Worm (Caenorhabditis elegans) whole organism, L4/young adult: ENCODE data around the gene Y69E1A.1.

Experiments
- W03F9.2 ChIP-seq: fragments of 150-350 bp; optimal IDR thresholded peaks from 2 replicates; lab custom pipeline; 2014; ENCODE audit warnings: missing biosample characterization, missing genetic modification characterization
- him-1 ChIP-seq: sonication (generic microtip); optimal IDR thresholded peaks from 2 replicates; lab custom pipeline; 2016; ENCODE audit warnings: missing genotype, missing genetic modification reagents, missing genetic modification characterization, missing compliant biosample characterization

DNA sequence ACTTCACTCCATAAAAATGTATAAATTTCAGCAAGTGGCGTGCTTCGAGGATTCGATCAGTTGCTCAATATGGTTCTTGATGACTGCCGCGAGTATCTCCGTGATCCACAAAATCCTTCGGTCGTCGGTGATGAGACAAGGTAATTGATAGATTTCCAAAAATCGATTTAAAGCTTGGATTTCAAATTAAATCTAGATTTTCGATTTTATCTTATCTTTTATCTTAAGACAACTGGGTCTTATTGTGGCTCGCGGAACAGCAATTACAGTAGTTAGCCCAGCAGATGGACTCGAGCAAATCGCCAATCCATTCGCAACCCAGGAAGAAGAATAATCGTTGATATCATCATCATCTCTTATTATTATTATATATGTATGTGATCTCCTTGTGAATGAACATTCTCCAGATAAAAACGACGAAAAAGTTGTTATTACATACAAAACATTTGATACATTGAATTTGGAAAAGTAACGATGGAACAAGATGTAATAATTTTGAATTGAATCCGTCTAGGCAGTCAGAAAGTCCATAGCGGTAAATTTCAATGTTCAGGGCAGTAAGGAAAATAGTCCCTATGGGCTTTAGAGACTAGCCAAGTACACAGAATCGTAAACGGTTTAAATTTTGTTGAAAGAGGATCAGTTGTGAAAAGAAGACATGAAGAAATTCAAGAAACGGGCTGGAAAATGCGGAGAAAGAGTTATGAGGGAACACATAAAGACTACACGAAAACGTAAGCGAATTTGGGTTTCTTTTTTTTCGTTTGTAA lies 14.7 kb downstream of the Y69E1A.1 start:
- TF ChIP-seq him-1 (peak; percentile 11), W03F9.2 (tag; lab: Kevin White, UChicago) (peak; percentile 8)
